Worm (Caenorhabditis elegans): ENCODE results near the gene F58B4.7.

Gene F58B4.7

DNA sequence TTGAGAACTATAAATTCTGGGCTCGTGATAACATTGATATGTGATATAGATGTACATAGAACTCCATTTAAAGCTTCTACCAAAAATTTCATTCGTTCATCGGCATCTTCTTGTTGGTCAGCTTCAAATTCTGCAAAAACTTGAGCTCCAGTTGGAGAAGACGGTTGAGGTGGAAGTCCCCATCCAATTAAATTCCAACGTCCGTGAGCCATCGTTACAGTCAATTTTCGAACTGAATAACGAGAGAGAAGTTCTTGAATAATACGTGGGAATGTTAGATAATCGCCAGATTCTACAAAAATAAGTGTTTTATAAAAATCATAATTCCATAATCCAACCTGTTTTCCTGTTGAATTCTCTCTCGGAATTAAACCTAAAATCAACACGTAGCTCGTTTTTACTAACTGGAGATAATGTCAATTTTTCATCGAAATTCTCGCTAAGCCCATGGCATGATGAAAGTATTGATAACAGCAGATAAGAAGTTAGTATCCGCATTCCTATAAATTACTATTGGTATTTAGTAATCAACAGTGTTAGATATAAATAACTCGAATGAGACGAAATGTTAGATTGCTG lies 35.3 kb upstream of the F58B4.7 start, which contains the start of gene pigt-1:
pigt-1 (minus strand) TSS at position 500 of the 579 bp plus-strand sequence.
- TF ChIP-seq ceh-28 (tag; optimal IDR thresholded peaks at IDR 0.05): peak; percentile 35
- TF ChIP-seq nhr-67 (tag; optimal IDR thresholded peaks at IDR 0.05): no peak
- TF ChIP-seq unc-39 (tag; optimal IDR thresholded peaks at IDR 0.05): no peak
- no peak for TF ChIP-seq elt-1 (tag; optimal IDR thresholded peaks at IDR 0.05)
- no peak for TF ChIP-seq fkh-10 (GFP tag; optimal IDR thresholded peaks at IDR 0.05)
- TF ChIP-seq mml-1 (tag; optimal IDR thresholded peaks at IDR 0.05): no peak
- no peak for TF ChIP-seq sea-2 (GFP tag; optimal IDR thresholded peaks at IDR 0.05)
- no peak for TF ChIP-seq nhr-12 (tag; optimal IDR thresholded peaks at IDR 0.05)
- TF ChIP-seq egl-5 (tag; optimal IDR thresholded peaks at IDR 0.05): no peak
- TF ChIP-seq ceh-9 (tag; optimal IDR thresholded peaks at IDR 0.05): no peak
- TF ChIP-seq elt-2 (tag; optimal IDR thresholded peaks at IDR 0.05): peak; percentile 37
- no peak for TF ChIP-seq aly-2 (tag; optimal IDR thresholded peaks at IDR 0.05)
- TF ChIP-seq daf-12 (tag; optimal IDR thresholded peaks at IDR 0.05): no peak
- no peak for TF ChIP-seq mdl-1 (tag; optimal IDR thresholded peaks at IDR 0.05)
- no peak for TF ChIP-seq tbx-2 (tag; optimal IDR thresholded peaks at IDR 0.05)
- TF ChIP-seq nhr-43 (tag; optimal IDR thresholded peaks at IDR 0.05; ENCODE audit: poor library complexity, severe bottlenecking): peak; percentile 28
- TF ChIP-seq fos-1 (tag; optimal IDR thresholded peaks at IDR 0.05): no peak
- no peak for TF ChIP-seq lin-39 (tag; optimal IDR thresholded peaks at IDR 0.05)
- no peak for TF ChIP-seq zag-1 (tag; optimal IDR thresholded peaks at IDR 0.05)
- no peak for TF ChIP-seq ztf-4 (tag; optimal IDR thresholded peaks at IDR 0.05)

DNA sequence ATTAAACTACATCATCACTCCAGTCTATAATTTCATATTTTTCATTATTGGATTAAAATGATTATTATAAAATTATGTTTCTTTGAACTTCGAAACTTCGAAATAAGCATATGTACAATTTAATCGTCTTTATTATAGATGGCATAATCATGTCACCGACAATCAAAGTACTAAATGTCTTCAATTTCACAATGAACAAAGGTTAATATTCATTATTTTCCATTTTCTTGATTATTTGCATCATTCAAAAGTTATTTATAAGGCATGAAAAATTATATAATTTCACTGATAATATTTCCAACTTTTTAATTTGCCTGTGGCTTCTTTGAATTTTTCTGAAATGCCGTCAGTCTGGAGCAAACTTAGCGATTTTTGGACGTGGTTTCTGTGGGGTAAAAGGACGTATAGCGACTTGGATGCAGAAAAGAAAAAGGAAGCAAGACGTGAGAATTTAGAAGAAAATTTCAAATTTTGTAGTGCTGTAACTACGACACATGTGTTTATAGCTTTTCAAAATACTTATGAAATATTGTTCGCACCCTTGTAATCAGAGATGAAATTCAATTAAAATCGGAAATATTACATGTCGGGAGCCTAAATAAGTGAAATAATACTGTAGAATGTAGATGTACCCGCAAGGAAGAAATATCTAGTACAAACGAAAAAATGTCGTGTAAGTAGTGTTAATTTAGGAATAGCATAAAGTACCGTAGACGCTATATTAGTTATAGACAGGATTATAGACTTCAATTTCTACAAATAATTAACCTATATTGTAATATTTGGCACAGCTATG lies 32.8 kb upstream of the F58B4.7 start, which contains the start of gene F17C11.13:
F17C11.13 (plus strand) TSS at position 243 of the 796 bp plus-strand sequence.
- TF ChIP-seq pqm-1 (tag; optimal IDR thresholded peaks at IDR 0.05) (peak; percentile 32), nhr-237 (tag; optimal IDR thresholded peaks at IDR 0.05) (no peak), elt-2 (tag; optimal IDR thresholded peaks at IDR 0.05) (peak; percentile 59)

DNA sequence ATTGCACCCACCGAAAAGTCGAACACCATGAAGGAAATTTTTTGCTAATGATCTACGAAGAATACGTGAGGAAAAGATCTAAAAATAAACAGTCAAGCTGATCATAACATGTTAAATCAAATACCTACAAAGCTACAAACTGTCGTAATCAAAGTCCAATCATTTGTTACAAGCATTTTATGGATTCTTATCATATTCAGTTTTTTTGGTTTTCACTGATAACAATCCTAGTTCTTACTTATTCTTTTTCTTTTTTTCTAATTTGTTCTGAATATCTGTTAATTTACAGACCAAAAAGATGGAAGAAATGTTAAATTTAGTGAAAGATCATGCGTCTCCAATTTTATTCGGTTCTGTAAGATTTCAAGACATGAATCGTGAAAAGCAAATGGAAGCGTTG lies 31.7 kb upstream of the F58B4.7 start, which contains the start of gene F17C11.6:
F17C11.6 (plus strand) TSS at position 290 of the 400 bp plus-strand sequence.
- TF ChIP-seq elt-2 (tag; optimal IDR thresholded peaks at IDR 0.05) (peak; percentile 70), fos-1 (tag; optimal IDR thresholded peaks at IDR 0.05) (no peak), nhr-23 (tag; optimal IDR thresholded peaks at IDR 0.05) (no peak), pqm-1 (tag; optimal IDR thresholded peaks at IDR 0.05) (peak; percentile 82)

DNA sequence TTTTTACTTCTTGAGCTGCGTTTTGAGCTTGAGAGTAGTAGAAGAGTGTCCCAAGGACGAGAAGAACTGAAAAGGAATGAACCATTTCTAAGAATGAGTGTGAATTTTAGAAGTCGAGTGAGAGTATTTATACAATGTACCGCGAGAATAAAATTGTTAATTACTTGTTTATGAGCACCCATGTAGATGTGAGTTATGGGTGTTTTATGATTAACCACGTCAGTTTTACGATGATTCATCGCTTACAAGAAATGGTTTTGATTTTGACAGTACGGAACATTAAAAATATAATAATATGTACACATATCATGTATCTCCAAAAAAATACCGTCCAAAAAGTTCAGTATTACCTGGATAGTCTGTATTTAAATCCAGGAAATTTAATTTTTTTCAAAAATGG lies 31.2 kb upstream of the F58B4.7 start, which contains the start of gene clec-221:
clec-221 (minus strand) TSS at position 101 of the 400 bp plus-strand sequence.
- TF ChIP-seq nfya-1 (tag; optimal IDR thresholded peaks at IDR 0.05; ENCODE audit: insufficient read depth) (no peak), ztf-11 (tag; optimal IDR thresholded peaks at IDR 0.05) (no peak), pha-4 (tag; optimal IDR thresholded peaks at IDR 0.05) (no peak), nhr-23 (tag; optimal IDR thresholded peaks at IDR 0.05) (no peak), lin-39 (tag; optimal IDR thresholded peaks at IDR 0.05) (no peak), egl-27 (tag; optimal IDR thresholded peaks at IDR 0.05) (no peak)

DNA sequence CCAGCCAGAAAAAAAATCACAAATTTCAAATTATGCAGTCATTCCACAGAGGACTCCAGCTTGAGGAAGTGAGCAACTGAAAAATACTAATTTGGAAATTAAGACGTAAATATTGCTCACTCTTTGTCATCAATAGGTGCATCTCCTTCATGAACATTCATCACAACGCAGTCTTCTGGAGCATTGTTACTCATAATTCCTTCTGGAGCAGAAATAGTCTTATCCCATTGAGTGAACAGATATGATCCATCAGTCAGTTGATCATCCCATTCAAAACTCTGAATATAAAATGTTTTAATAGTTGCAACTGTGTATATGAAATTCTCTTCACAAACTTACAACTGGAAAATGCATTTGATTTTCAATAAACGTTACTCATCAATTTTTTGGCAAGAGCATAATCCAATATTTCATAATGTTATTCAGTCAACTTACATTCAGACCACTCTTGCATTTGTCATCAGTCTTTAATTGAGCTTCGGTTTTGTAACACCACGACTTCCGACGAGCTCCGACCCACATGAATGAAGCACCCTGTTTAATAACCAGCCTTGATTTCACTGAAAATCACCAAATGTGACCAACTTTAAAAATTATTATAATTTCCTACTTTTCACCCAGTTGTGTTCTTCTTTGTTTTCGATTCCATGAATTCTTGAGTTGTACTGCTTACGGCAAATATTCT lies 30.5 kb upstream of the F58B4.7 start:
- no peak for TF ChIP-seq elt-1 (tag; optimal IDR thresholded peaks at IDR 0.05)
- TF ChIP-seq nhr-43 (tag; optimal IDR thresholded peaks at IDR 0.05; ENCODE audit: poor library complexity, severe bottlenecking): peak; percentile 8
- TF ChIP-seq zag-1 (tag; optimal IDR thresholded peaks at IDR 0.05): no peak
- TF ChIP-seq pha-4 (tag; optimal IDR thresholded peaks at IDR 0.05): peak; percentile 16
- TF ChIP-seq daf-12 (tag; optimal IDR thresholded peaks at IDR 0.05): no peak
- no peak for TF ChIP-seq elt-3 (tag; optimal IDR thresholded peaks at IDR 0.05)
- TF ChIP-seq ceh-9 (tag; optimal IDR thresholded peaks at IDR 0.05): no peak
- TF ChIP-seq ztf-4 (tag; optimal IDR thresholded peaks at IDR 0.05): peak; percentile 13
- TF ChIP-seq nfya-1 (tag; optimal IDR thresholded peaks at IDR 0.05; ENCODE audit: insufficient read depth): no peak
- TF ChIP-seq ceh-82 (tag; optimal IDR thresholded peaks at IDR 0.05): no peak
- TF ChIP-seq eor-1 (tag; optimal IDR thresholded peaks at IDR 0.05): no peak
- TF ChIP-seq unc-62 (GFP tag; optimal IDR thresholded peaks at IDR 0.05): no peak
- TF ChIP-seq nhr-23 (tag; optimal IDR thresholded peaks at IDR 0.05): no peak
- TF ChIP-seq jun-1 (tag; optimal IDR thresholded peaks at IDR 0.05): no peak
- TF ChIP-seq R02D3.7 (tag; optimal IDR thresholded peaks at IDR 0.05): no peak
- TF ChIP-seq nhr-25 (tag; optimal IDR thresholded peaks at IDR 0.05): peak; percentile 43
- TF ChIP-seq elt-2 (tag; optimal IDR thresholded peaks at IDR 0.05): no peak
- TF ChIP-seq ceh-28 (tag; optimal IDR thresholded peaks at IDR 0.05): no peak
- TF ChIP-seq ama-1 (optimal IDR thresholded peaks at IDR 0.05): peak; percentile 83
- TF ChIP-seq tbx-2 (tag; optimal IDR thresholded peaks at IDR 0.05): peak; percentile 22
- no peak for TF ChIP-seq egl-27 (tag; optimal IDR thresholded peaks at IDR 0.05)
- no peak for TF ChIP-seq lin-15B (tag; optimal IDR thresholded peaks at IDR 0.05)
- no peak for TF ChIP-seq nhr-237 (tag; optimal IDR thresholded peaks at IDR 0.05)
- TF ChIP-seq lsy-12 (tag; optimal IDR thresholded peaks at IDR 0.05): peak; percentile 36
- no peak for TF ChIP-seq lin-39 (tag; optimal IDR thresholded peaks at IDR 0.05)
- TF ChIP-seq fkh-2 (tag; optimal IDR thresholded peaks at IDR 0.05): no peak
- no peak for TF ChIP-seq nhr-67 (tag; optimal IDR thresholded peaks at IDR 0.05)
- no peak for TF ChIP-seq aly-2 (tag; optimal IDR thresholded peaks at IDR 0.05)
